Fruit fly (Drosophila melanogaster): ENCODE data around the gene FoxP.

Gene FoxP

DNA sequence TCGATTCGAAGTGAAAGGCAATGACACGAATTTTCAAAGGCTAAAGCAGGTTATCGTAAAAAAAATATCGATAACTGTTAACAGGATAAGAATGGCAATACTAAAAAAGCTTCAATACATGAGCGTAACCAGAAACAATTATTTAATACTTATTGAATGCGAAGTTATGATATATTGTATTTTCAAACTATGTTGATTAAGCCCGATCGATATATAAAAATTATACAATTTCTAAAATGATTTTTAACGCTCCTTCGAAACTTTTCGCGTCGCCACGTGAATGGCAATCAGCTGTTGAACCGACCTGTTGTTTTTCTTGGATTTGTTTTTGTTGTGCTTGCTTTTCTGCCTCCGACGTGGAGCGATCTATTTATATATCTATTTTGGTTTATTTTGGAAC, 25.5 kb upstream of the FoxP start, which contains the start of the genes Alg12 and Rpt3R (continued):
- TF ChIP-seq pzg (GFP tag; optimal IDR thresholded peaks at IDR 0.05) (peak; percentile 38), ci (GFP tag; IDR thresholded peaks at IDR 0.05) (no peak), CG7271 (tag; optimal IDR thresholded peaks at IDR 0.05) (no peak), ranshi (GFP tag; IDR thresholded peaks at IDR 0.05) (no peak), CG11398 (GFP tag; optimal IDR thresholded peaks at IDR 0.05) (no peak), CG12155 (GFP tag; optimal IDR thresholded peaks at IDR 0.05) (no peak), MBD-R2 (GFP tag; IDR thresholded peaks at IDR 0.05) (peak; percentile 72), onecut (GFP tag; IDR thresholded peaks at IDR 0.05) (no peak; the same call in 1 of the 2 replicates), CG15011 (GFP tag; optimal IDR thresholded peaks at IDR 0.05) (no peak), Rx (GFP tag; IDR thresholded peaks at IDR 0.05) (no peak), grau (tag; optimal IDR thresholded peaks at IDR 0.05) (no peak), Hr39 (optimal IDR thresholded peaks at IDR 0.05) (no peak), hbn (GFP tag; IDR thresholded peaks at IDR 0.05; ENCODE audit: partially characterized antibody) (peak; percentile 62; the same call in 1 of the 2 replicates), bbx (GFP tag; IDR thresholded peaks at IDR 0.05; ENCODE audit: partially characterized antibody) (peak; percentile 37; the same call in 1 of the 2 replicates), org-1 (GFP tag; optimal IDR thresholded peaks at IDR 0.05) (no peak), gcm (GFP tag; optimal IDR thresholded peaks at IDR 0.05) (no peak), CG2678 (tag; optimal IDR thresholded peaks at IDR 0.05) (no peak), H15 (GFP tag; IDR thresholded peaks at IDR 0.05) (no peak), Deaf1 (tag; optimal IDR thresholded peaks at IDR 0.05) (no peak), CG2116 (GFP tag; optimal IDR thresholded peaks at IDR 0.05) (peak; percentile 56), CG8359 (GFP tag; optimal IDR thresholded peaks at IDR 0.05; ENCODE audit: borderline replicate concordance) (no peak), CG10147 (GFP tag; optimal IDR thresholded peaks at IDR 0.05) (no peak), H2.0 (GFP tag; IDR thresholded peaks at IDR 0.05) (no peak), tin (GFP tag; optimal IDR thresholded peaks at IDR 0.05) (no peak), Hr3 (GFP tag; optimal IDR thresholded peaks at IDR 0.05) (no peak), Taf1 (GFP tag; IDR thresholded peaks at IDR 0.05) (no peak), ems (GFP tag; optimal IDR thresholded peaks at IDR 0.05) (no peak), ap (GFP tag; IDR thresholded peaks at IDR 0.05) (no peak), dan (GFP tag; IDR thresholded peaks at IDR 0.05) (no peak), ac (GFP tag; optimal IDR thresholded peaks at IDR 0.05) (no peak), sna (GFP tag; IDR thresholded peaks at IDR 0.05; ENCODE audit: partially characterized antibody) (peak; percentile 54; the same call in 1 of the 2 replicates), phol (tag; optimal IDR thresholded peaks at IDR 0.05) (peak; percentile 15), CG14860 (GFP tag; IDR thresholded peaks at IDR 0.05; ENCODE audit: partially characterized antibody) (0 out of 3 replicates have a peak, but pooled peaks have one; percentile 30), Nf-YA (GFP tag; IDR thresholded peaks at IDR 0.05) (no peak), p53 (GFP tag; optimal IDR thresholded peaks at IDR 0.05) (no peak), Kr (GFP tag; optimal IDR thresholded peaks at IDR 0.05) (no peak), E2f1 (GFP tag; IDR thresholded peaks at IDR 0.05) (no peak), eve (GFP tag; optimal IDR thresholded peaks at IDR 0.05) (no peak), Sry-β (GFP tag; optimal IDR thresholded peaks at IDR 0.05) (no peak), BEAF-32 (GFP tag; optimal IDR thresholded peaks at IDR 0.05) (peak; percentile 62), ato (GFP tag; IDR thresholded peaks at IDR 0.05; ENCODE audit: partially characterized antibody) (no peak; the same call in 1 of the 2 replicates), CG10959 (GFP tag; IDR thresholded peaks at IDR 0.05) (no peak), CG2712 (tag; optimal IDR thresholded peaks at IDR 0.05) (no peak), inv (GFP tag; IDR thresholded peaks at IDR 0.05; ENCODE audit: partially characterized antibody) (no peak), CG4282 (GFP tag; optimal IDR thresholded peaks at IDR 0.05) (no peak), CG13894 (tag; optimal IDR thresholded peaks at IDR 0.05) (no peak), ftz-f1 (GFP tag; optimal IDR thresholded peaks at IDR 0.05) (no peak), tap (tag; optimal IDR thresholded peaks at IDR 0.05) (no peak), B-H1 (GFP tag; IDR thresholded peaks at IDR 0.05) (no peak), CG6175 (GFP tag; IDR thresholded peaks at IDR 0.05) (no peak), CG2889 (GFP tag; IDR thresholded peaks at IDR 0.05) (no peak), CG8388 (GFP tag; optimal IDR thresholded peaks at IDR 0.05) (no peak)
